Worm (Caenorhabditis elegans) whole organism, midembryonic: ENCODE data around the gene C16C8.27.

ENCODE experiments used
- T22C8.4 ChIP-seq: fragments of 200-800 bp; sonication (Bioruptor generic); IDR thresholded peaks from 2 replicates; pipeline ENCODE4 v1.3.6; 2022; ENCODE audit warnings: missing genetic modification characterization, missing compliant biosample characterization
- cog-1 ChIP-seq: sonication (generic microtip); optimal IDR thresholded peaks from 2 replicates; lab custom pipeline; 2016; ENCODE audit warnings: missing genetic modification characterization, missing compliant biosample characterization
- flt-1 ChIP-seq: fragments of 200-800 bp; sonication (Bioruptor generic); IDR thresholded peaks from 2 replicates; pipeline ENCODE4 v1.3.6; 2022; ENCODE audit warnings: missing genetic modification characterization, missing compliant biosample characterization
- klf-2 ChIP-seq: fragments of 200-800 bp; sonication (Bioruptor generic); conservative IDR thresholded peaks from 2 replicates; pipeline ENCODE4 v1.3.6; 2022; ENCODE audit warnings: missing genetic modification reagents, missing genetic modification characterization, missing compliant biosample characterization
- med-1 ChIP-seq: sonication (generic microtip); optimal IDR thresholded peaks from 2 replicates; lab custom pipeline; 2017; ENCODE audit warnings: missing genetic modification characterization, mild to moderate bottlenecking, missing compliant biosample characterization, antibody characterized with exemption, missing genetic modification reagents; ENCODE audit not compliant: insufficient read depth
- ref-1 ChIP-seq: fragments of 200-800 bp; sonication (Bioruptor generic); conservative IDR thresholded peaks from 2 replicates; pipeline ENCODE4 v1.3.6; 2022; ENCODE audit warnings: missing genetic modification reagents, missing genetic modification characterization, missing compliant biosample characterization
- tab-1 ChIP-seq: fragments of 200-800 bp; sonication (Bioruptor generic); IDR thresholded peaks from 2 replicates; pipeline ENCODE4 v1.3.6; 2022; ENCODE audit warnings: missing genetic modification characterization, missing compliant biosample characterization
- ztf-23 ChIP-seq: fragments of 200-800 bp; sonication (Bioruptor generic); IDR thresholded peaks from 2 replicates; pipeline ENCODE4 v1.3.6; 2022; ENCODE audit warnings: missing genetic modification reagents, missing genetic modification characterization, missing compliant biosample characterization
- ztf-29 ChIP-seq: fragments of 200-800 bp; sonication (Bioruptor generic); IDR thresholded peaks from 2 replicates; pipeline ENCODE4 v1.3.6; 2022; ENCODE audit warnings: missing genetic modification reagents, missing genetic modification characterization, missing compliant biosample characterization

Gene C16C8.27

ce11 chrII:3429400-3429799, 12.1 kb upstream of the C16C8.27 start, which contains the start of gene C16C8.18:
C16C8.18 (plus strand) TSS chrII:3429700.
- no peak for TF ChIP-seq cog-1 (tag; lab: Kevin White, UChicago)
- no peak for TF ChIP-seq tab-1 (GFP tag; lab: Robert Waterston, UW)
- TF ChIP-seq ref-1 (GFP tag; lab: Robert Waterston, UW), result no peak
- TF ChIP-seq klf-2 (GFP tag; lab: Robert Waterston, UW), result no peak
- no peak for TF ChIP-seq med-1
- no peak for TF ChIP-seq ztf-23 (GFP tag; lab: Robert Waterston, UW)
- TF ChIP-seq T22C8.4 (GFP tag; lab: Robert Waterston, UW), result no peak
- TF ChIP-seq ztf-29, result no peak
- TF ChIP-seq flt-1, result no peak

- no peak for TF ChIP-seq cog-1 (tag; lab: Kevin White, UChicago)
- TF ChIP-seq ref-1 (GFP tag; lab: Robert Waterston, UW), result no peak
- no peak for TF ChIP-seq klf-2 (GFP tag; lab: Robert Waterston, UW)
- no peak for TF ChIP-seq ztf-23 (GFP tag; lab: Robert Waterston, UW)
- TF ChIP-seq T22C8.4 (GFP tag; lab: Robert Waterston, UW), result no peak
Observed at ce11 chrII:3434893-3435503, 6.5 kb upstream of the C16C8.27 start.

ce11 chrII:3436412-3436811, 5.1 kb upstream of the C16C8.27 start, which contains the start of gene skpo-2:
skpo-2 (minus strand) TSS chrII:3436512.
- TF ChIP-seq ref-1 (GFP tag; lab: Robert Waterston, UW) (no peak), klf-2 (GFP tag; lab: Robert Waterston, UW) (no peak), cog-1 (tag; lab: Kevin White, UChicago) (no peak), ztf-23 (GFP tag; lab: Robert Waterston, UW) (no peak), ztf-29 (no peak), T22C8.4 (GFP tag; lab: Robert Waterston, UW) (no peak), flt-1 (no peak), tab-1 (GFP tag; lab: Robert Waterston, UW) (no peak), med-1 (no peak)

- TF ChIP-seq klf-2 (GFP tag; lab: Robert Waterston, UW) (no peak), ztf-23 (GFP tag; lab: Robert Waterston, UW) (no peak), flt-1 (no peak), cog-1 (tag; lab: Kevin White, UChicago) (no peak), tab-1 (GFP tag; lab: Robert Waterston, UW) (no peak), T22C8.4 (GFP tag; lab: Robert Waterston, UW) (no peak), ref-1 (GFP tag; lab: Robert Waterston, UW) (no peak), med-1 (no peak), ztf-29 (no peak)
Observed at ce11 chrII:3437393-3437792, 4.1 kb upstream of the C16C8.27 start.

ce11 chrII:3438280-3438679, 3.2 kb upstream of the C16C8.27 start:
- TF ChIP-seq ref-1 (GFP tag; lab: Robert Waterston, UW) (no peak), ztf-29 (no peak), cog-1 (tag; lab: Kevin White, UChicago) (no peak), klf-2 (GFP tag; lab: Robert Waterston, UW) (no peak), med-1 (no peak), ztf-23 (GFP tag; lab: Robert Waterston, UW) (no peak), T22C8.4 (GFP tag; lab: Robert Waterston, UW) (no peak)

ce11 chrII:3439244-3439698, 2.2 kb upstream of the C16C8.27 start:
- TF ChIP-seq tab-1 (GFP tag; lab: Robert Waterston, UW), result peak; percentile 84
- peak; percentile 62; the same call in 1 of the 2 replicates for TF ChIP-seq T22C8.4 (GFP tag; lab: Robert Waterston, UW)
- no peak for TF ChIP-seq med-1
- TF ChIP-seq ztf-29, result 0 out of 2 replicates have a peak, but pooled peaks have one; percentile 35
- peak; percentile 46; the same call in 1 of the 2 replicates for TF ChIP-seq ref-1 (GFP tag; lab: Robert Waterston, UW)
- no peak for TF ChIP-seq klf-2 (GFP tag; lab: Robert Waterston, UW)
- TF ChIP-seq cog-1 (tag; lab: Kevin White, UChicago), result peak; percentile 14
- peak; percentile 85 for TF ChIP-seq flt-1
- TF ChIP-seq ztf-23 (GFP tag; lab: Robert Waterston, UW), result peak; percentile 72

- TF ChIP-seq ztf-29 (no peak), med-1 (no peak), ref-1 (GFP tag; lab: Robert Waterston, UW) (no peak), klf-2 (GFP tag; lab: Robert Waterston, UW) (no peak), T22C8.4 (GFP tag; lab: Robert Waterston, UW) (no peak), cog-1 (tag; lab: Kevin White, UChicago) (no peak), flt-1 (no peak), tab-1 (GFP tag; lab: Robert Waterston, UW) (no peak), ztf-23 (GFP tag; lab: Robert Waterston, UW) (no peak)
Observed at ce11 chrII:3439842-3440640, 1.4 kb upstream of the C16C8.27 start.

ce11 chrII:3440641-3440926, 893 bp upstream of the C16C8.27 start, which contains the start of gene C16C8.17:
C16C8.17 (plus strand) TSS chrII:3440827.
- no peak for TF ChIP-seq cog-1 (tag; lab: Kevin White, UChicago)
- no peak for TF ChIP-seq med-1
- no peak for TF ChIP-seq ref-1 (GFP tag; lab: Robert Waterston, UW)
- TF ChIP-seq tab-1 (GFP tag; lab: Robert Waterston, UW), result no peak
- no peak for TF ChIP-seq flt-1
- TF ChIP-seq ztf-29, result no peak
- no peak for TF ChIP-seq klf-2 (GFP tag; lab: Robert Waterston, UW)
- TF ChIP-seq T22C8.4 (GFP tag; lab: Robert Waterston, UW), result no peak
- TF ChIP-seq ztf-23 (GFP tag; lab: Robert Waterston, UW), result no peak

ce11 chrII:3443154-3443553, 1.7 kb downstream of the C16C8.27 start, which contains the start of gene C16C8.22:
C16C8.22 (minus strand) TSS chrII:3443254.
- no peak for TF ChIP-seq ztf-23 (GFP tag; lab: Robert Waterston, UW)
- no peak for TF ChIP-seq cog-1 (tag; lab: Kevin White, UChicago)
- no peak for TF ChIP-seq med-1
- TF ChIP-seq ref-1 (GFP tag; lab: Robert Waterston, UW), result no peak
- no peak for TF ChIP-seq flt-1
- no peak for TF ChIP-seq T22C8.4 (GFP tag; lab: Robert Waterston, UW)
- TF ChIP-seq klf-2 (GFP tag; lab: Robert Waterston, UW), result no peak
- no peak for TF ChIP-seq ztf-29
